Fruit fly (Drosophila melanogaster) whole organism, embryonic: ENCODE data around the gene tub.

Experiments
- Aef1 ChIP-seq: fragments of 200-800 bp; sonication (Bioruptor generic); IDR thresholded peaks from 3 replicates; pipeline ENCODE4 v1.3.6; 2022; ENCODE audit warnings: missing biosample characterization, missing genetic modification characterization
- CG10147 ChIP-seq: fragments of 200-800 bp; sonication (Bioruptor generic); optimal IDR thresholded peaks from 2 replicates; lab custom pipeline; 2019; ENCODE audit warnings: missing biosample characterization, mild to moderate bottlenecking, missing genetic modification characterization, moderate library complexity
- CG10209 ChIP-seq: fragments of 200-800 bp; sonication (Bioruptor generic); optimal IDR thresholded peaks from 3 replicates; lab custom pipeline; 2017; ENCODE audit warnings: missing biosample characterization, mild to moderate bottlenecking, missing genetic modification characterization, missing genetic modification reagents
- CG1024 ChIP-seq: fragments of 200-800 bp; sonication (Bioruptor generic); IDR thresholded peaks from 2 replicates; pipeline ENCODE4 v1.3.6; 2022; ENCODE audit warnings: missing biosample characterization, missing genetic modification characterization
- CG10462 ChIP-seq: fragments of 200-800 bp; sonication (Bioruptor generic); optimal IDR thresholded peaks from 2 replicates; lab custom pipeline; 2016; ENCODE audit warnings: missing biosample characterization, missing genetic modification characterization
- CG10654 ChIP-seq: fragments of 200-800 bp; sonication (Bioruptor generic); optimal IDR thresholded peaks from 2 replicates; lab custom pipeline; 2016; ENCODE audit warnings: missing biosample characterization, missing genetic modification characterization
- CG11723 ChIP-seq: fragments of 200-800 bp; sonication (Bioruptor generic); optimal IDR thresholded peaks from 2 replicates; lab custom pipeline; 2017; ENCODE audit warnings: missing biosample characterization, mild to moderate bottlenecking, missing genetic modification characterization
- CG13775 ChIP-seq: fragments of 200-800 bp; sonication (Bioruptor generic); optimal IDR thresholded peaks from 3 replicates; lab custom pipeline; 2017; ENCODE audit warnings: missing biosample characterization, mild to moderate bottlenecking, missing genetic modification characterization
- CG15269 ChIP-seq: fragments of 200-800 bp; sonication (Bioruptor generic); optimal IDR thresholded peaks from 2 replicates; lab custom pipeline; 2018; ENCODE audit warnings: missing biosample characterization, mild to moderate bottlenecking, missing genetic modification characterization, moderate library complexity
- CG1603 ChIP-seq: fragments of 200-800 bp; sonication (Bioruptor generic); optimal IDR thresholded peaks from 2 replicates; lab custom pipeline; 2019; ENCODE audit warnings: missing biosample characterization, mild to moderate bottlenecking, missing genetic modification characterization, moderate library complexity
- CG16813 ChIP-seq: fragments of 200-800 bp; sonication (Bioruptor generic); IDR thresholded peaks from 3 replicates; pipeline ENCODE4 v1.3.6; 2022; ENCODE audit warnings: missing biosample characterization, missing genetic modification characterization; ENCODE audit not compliant: partially characterized antibody
- CG17328 ChIP-seq: fragments of 200-800 bp; sonication (Bioruptor generic); IDR thresholded peaks from 2 replicates; pipeline ENCODE4 v1.3.6; 2022; ENCODE audit warnings: missing biosample characterization, missing genetic modification characterization
- CG2120 ChIP-seq: fragments of 200-800 bp; sonication (Bioruptor generic); optimal IDR thresholded peaks from 3 replicates; lab custom pipeline; 2016; ENCODE audit warnings: missing biosample characterization, missing genetic modification characterization
- CG34376 ChIP-seq: fragments of 200-800 bp; sonication (Bioruptor generic); optimal IDR thresholded peaks from 2 replicates; lab custom pipeline; 2018; ENCODE audit warnings: missing biosample characterization, mild to moderate bottlenecking, missing genetic modification characterization
- CG34422 ChIP-seq: fragments of 200-800 bp; sonication (Bioruptor generic); IDR thresholded peaks from 3 replicates; pipeline ENCODE4 v1.3.6; 2022; ENCODE audit warnings: missing biosample characterization, missing genetic modification characterization
- CG4730 ChIP-seq: fragments of 200-800 bp; sonication (Bioruptor generic); IDR thresholded peaks from 2 replicates; pipeline ENCODE4 v1.3.6; 2022; ENCODE audit warnings: missing biosample characterization, missing genetic modification characterization
- CG6689 ChIP-seq: fragments of 200-800 bp; sonication (Bioruptor generic); IDR thresholded peaks from 2 replicates; pipeline ENCODE4 v1.3.6; 2022; ENCODE audit warnings: missing biosample characterization, missing genetic modification characterization
- E2f2 ChIP-seq: fragments of 200-800 bp; sonication (Bioruptor generic); IDR thresholded peaks from 2 replicates; pipeline ENCODE4 v1.3.6; 2022; ENCODE audit warnings: missing biosample characterization, missing genetic modification characterization
- ERR ChIP-seq: fragments of 200-800 bp; sonication (Bioruptor generic); optimal IDR thresholded peaks from 2 replicates; lab custom pipeline; 2016; ENCODE audit warnings: missing biosample characterization, missing genetic modification characterization
- HLH4C ChIP-seq: fragments of 200-800 bp; sonication (Bioruptor generic); IDR thresholded peaks from 3 replicates; pipeline ENCODE4 v1.3.6; 2022; ENCODE audit warnings: missing biosample characterization, missing genetic modification characterization; ENCODE audit not compliant: partially characterized antibody
- Hr78 ChIP-seq, 2 experiments: fragments of 200-800 bp in 1 of 2; fragments of >200 bp in 1 of 2; sonication (Bioruptor generic) in 1 of 2; optimal IDR thresholded peaks; 2 replicates each; lab custom pipeline; 2017 to 2019; ENCODE audit warnings: missing biosample characterization in 2 of 2, missing genetic modification characterization in 2 of 2, mild to moderate bottlenecking in 1 of 2, moderate library complexity in 1 of 2
- Hsf ChIP-seq: fragments of 200-800 bp; sonication (Bioruptor generic); optimal IDR thresholded peaks from 3 replicates; lab custom pipeline; 2016; ENCODE audit warnings: missing biosample characterization, missing genetic modification characterization
- Opbp ChIP-seq: fragments of 200-800 bp; sonication (Bioruptor generic); IDR thresholded peaks from 3 replicates; pipeline ENCODE4 v1.3.6; 2022; ENCODE audit warnings: missing biosample characterization, missing genetic modification characterization; ENCODE audit not compliant: partially characterized antibody
- Pdp1 ChIP-seq, 2 experiments: fragments of 200-800 bp; sonication (Bioruptor generic); optimal IDR thresholded peaks; 3 replicates each; lab custom pipeline; 2016; ENCODE audit warnings: missing biosample characterization in 2 of 2, missing genetic modification characterization in 2 of 2, mild to moderate bottlenecking in 1 of 2, moderate library complexity in 1 of 2
- Rx ChIP-seq: fragments of 200-800 bp; sonication (Bioruptor generic); IDR thresholded peaks from 2 replicates; pipeline ENCODE4 v1.3.6; 2022; ENCODE audit warnings: missing biosample characterization, missing genetic modification characterization
- Vsx1 ChIP-seq: fragments of 200-800 bp; sonication (Bioruptor generic); optimal IDR thresholded peaks from 2 replicates; lab custom pipeline; 2017; ENCODE audit warnings: missing biosample characterization, mild to moderate bottlenecking, missing genetic modification characterization, missing genetic modification reagents
- ab ChIP-seq: fragments of 200-800 bp; sonication (Bioruptor generic); optimal IDR thresholded peaks from 2 replicates; lab custom pipeline; 2016; ENCODE audit warnings: missing biosample characterization, missing genetic modification characterization
- abd-A ChIP-seq: fragments of 200-800 bp; sonication (Bioruptor generic); optimal IDR thresholded peaks from 3 replicates; lab custom pipeline; 2019; ENCODE audit warnings: missing biosample characterization, mild to moderate bottlenecking, missing genetic modification characterization, moderate library complexity
- ato ChIP-seq: fragments of 200-800 bp; sonication (Bioruptor generic); IDR thresholded peaks from 2 replicates; pipeline ENCODE4 v1.3.6; 2022; ENCODE audit warnings: missing biosample characterization, missing genetic modification characterization; ENCODE audit not compliant: partially characterized antibody
- az2 ChIP-seq: fragments of 200-800 bp; sonication (Bioruptor generic); optimal IDR thresholded peaks from 3 replicates; lab custom pipeline; 2016; ENCODE audit warnings: missing biosample characterization, missing genetic modification characterization
- br ChIP-seq: fragments of >200 bp; optimal IDR thresholded peaks from 2 replicates; lab custom pipeline; 2017
- disco-r ChIP-seq: fragments of 200-800 bp; sonication (Bioruptor generic); optimal IDR thresholded peaks from 2 replicates; lab custom pipeline; 2016; ENCODE audit warnings: missing biosample characterization, missing genetic modification characterization
- dmrt99B ChIP-seq: fragments of 200-800 bp; sonication (Bioruptor generic); optimal IDR thresholded peaks from 2 replicates; lab custom pipeline; 2018; ENCODE audit warnings: missing biosample characterization, mild to moderate bottlenecking, missing genetic modification characterization, moderate library complexity
- hb ChIP-seq: fragments of 200-800 bp; sonication (Bioruptor generic); IDR thresholded peaks from 3 replicates; pipeline ENCODE4 v1.3.6; 2022; ENCODE audit warnings: missing biosample characterization, missing genetic modification characterization; ENCODE audit not compliant: partially characterized antibody
- hkb ChIP-seq, 2 experiments: fragments of 200-800 bp in 1 of 2; fragments of >200 bp in 1 of 2; sonication (Bioruptor generic) in 1 of 2; IDR thresholded peaks in 1 of 2; optimal IDR thresholded peaks in 1 of 2; 2 replicates each; pipeline versions ENCODE4 v1.3.6 to Lab custom; 2017 to 2022; ENCODE audit warnings: missing biosample characterization in 1 of 2, missing genetic modification characterization in 1 of 2
- hth ChIP-seq: fragments of >200 bp; optimal IDR thresholded peaks from 2 replicates; lab custom pipeline; 2017; ENCODE audit warnings: inconsistent platforms
- kay ChIP-seq: fragments of 200-800 bp; sonication (Bioruptor generic); optimal IDR thresholded peaks from 2 replicates; lab custom pipeline; 2016; ENCODE audit warnings: missing biosample characterization, missing genetic modification characterization
- ken ChIP-seq: fragments of 200-800 bp; sonication (Bioruptor generic); IDR thresholded peaks from 3 replicates; pipeline ENCODE4 v1.3.6; 2022; ENCODE audit warnings: missing biosample characterization, missing genetic modification characterization
- lmd ChIP-seq: fragments of 200-800 bp; sonication (Bioruptor generic); IDR thresholded peaks from 2 replicates; pipeline ENCODE4 v1.3.6; 2022; ENCODE audit warnings: missing biosample characterization, missing genetic modification characterization
- mld ChIP-seq: fragments of 200-800 bp; sonication (Bioruptor generic); IDR thresholded peaks from 3 replicates; pipeline ENCODE4 v1.3.6; 2022; ENCODE audit warnings: missing biosample characterization, missing genetic modification characterization; ENCODE audit not compliant: partially characterized antibody
- oc ChIP-seq: fragments of 200-800 bp; sonication (Bioruptor generic); optimal IDR thresholded peaks from 2 replicates; lab custom pipeline; 2018; ENCODE audit warnings: missing biosample characterization, mild to moderate bottlenecking, missing genetic modification characterization, moderate library complexity
- repo ChIP-seq: fragments of 200-800 bp; sonication (Bioruptor generic); optimal IDR thresholded peaks from 2 replicates; lab custom pipeline; 2016; ENCODE audit warnings: missing biosample characterization, missing genetic modification characterization
- rib ChIP-seq: fragments of 200-800 bp; sonication (Bioruptor generic); IDR thresholded peaks from 2 replicates; pipeline ENCODE4 v1.3.6; 2022; ENCODE audit warnings: missing biosample characterization, missing genetic modification characterization
- row ChIP-seq: fragments of 200-800 bp; sonication (Bioruptor generic); IDR thresholded peaks from 3 replicates; pipeline ENCODE4 v1.3.6; 2022; ENCODE audit warnings: missing biosample characterization, missing genetic modification characterization
- stc ChIP-seq: fragments of 200-800 bp; sonication (Bioruptor generic); IDR thresholded peaks from 2 replicates; pipeline ENCODE4 v1.3.6; 2022; ENCODE audit warnings: missing biosample characterization, missing genetic modification characterization
- vnd ChIP-seq: fragments of 200-800 bp; sonication (Bioruptor generic); IDR thresholded peaks from 3 replicates; pipeline ENCODE4 v1.3.6; 2022; ENCODE audit warnings: missing biosample characterization, missing genetic modification characterization; ENCODE audit not compliant: partially characterized antibody

Gene tub

dm6 chr3R:4401977-4402589, 14.5 kb downstream of the tub start, which contains the start of gene CG9853 (continued):
- TF ChIP-seq mld (peak; percentile 70; the same call in 1 of the 3 replicates), hth (lab: Kevin White, UChicago) (no peak), HLH4C (GFP tag; lab: Robert Waterston, UW) (peak; percentile 11), az2 (GFP tag; lab: Kevin White, UChicago) (no peak), CG6689 (GFP tag; lab: Robert Waterston, UW) (no peak), CG4730 (GFP tag; lab: Robert Waterston, UW) (no peak), ERR (GFP tag; lab: Kevin White, UChicago) (no peak), kay (GFP tag; lab: Kevin White, UChicago) (no peak), ato (GFP tag; lab: Robert Waterston, UW) (peak; percentile 55; the same call in 1 of the 2 replicates), Hsf (no peak), ken (GFP tag; lab: Robert Waterston, UW) (no peak), row (GFP tag; lab: Robert Waterston, UW) (no peak), br (lab: Kevin White, UChicago) (no peak), Opbp (GFP tag; lab: Robert Waterston, UW) (peak; percentile 37; the same call in 2 of the 3 replicates), Hr78 (GFP tag; optimal IDR thresholded peaks at IDR 0.05; lab: Kevin White, UChicago) (no peak), ab (GFP tag; lab: Kevin White, UChicago) (no peak), CG13775 (GFP tag; lab: Kevin White, UChicago) (no peak), hb (0 out of 3 replicates have a peak, but pooled peaks have one; percentile 6), CG2120 (GFP tag; lab: Kevin White, UChicago) (no peak), rib (GFP tag; lab: Robert Waterston, UW) (no peak), CG16813 (GFP tag; lab: Robert Waterston, UW) (peak; percentile 5), CG10654 (GFP tag; lab: Kevin White, UChicago) (no peak), CG10462 (GFP tag; lab: Kevin White, UChicago) (no peak)

- peak; percentile 80 for TF ChIP-seq row (GFP tag; lab: Robert Waterston, UW)
- peak; percentile 72 for TF ChIP-seq E2f2 (GFP tag; lab: Robert Waterston, UW)
- peak; percentile 52; the same call in 2 of the 3 replicates for TF ChIP-seq CG34422 (GFP tag; lab: Robert Waterston, UW)
- TF ChIP-seq oc (tag; lab: Kevin White, UChicago) = peak; percentile 2
- peak; percentile 48 for TF ChIP-seq CG2120 (GFP tag; lab: Kevin White, UChicago)
- TF ChIP-seq hkb (optimal IDR thresholded peaks at IDR 0.05; lab: Kevin White, UChicago) = no peak
- no peak for TF ChIP-seq hkb (GFP tag; IDR thresholded peaks at IDR 0.05; lab: Robert Waterston, UW)
- peak; percentile 27; the same call in 1 of the 2 replicates for TF ChIP-seq lmd (GFP tag; lab: Robert Waterston, UW)
- TF ChIP-seq CG34376 (GFP tag; lab: Kevin White, UChicago) = peak; percentile 34
- peak; percentile 28; the same call in 1 of the 2 replicates for TF ChIP-seq Rx (GFP tag; lab: Robert Waterston, UW)
- peak; percentile 59 for TF ChIP-seq CG1024 (GFP tag; lab: Robert Waterston, UW)
- no peak for TF ChIP-seq CG17328 (GFP tag; lab: Robert Waterston, UW)
- TF ChIP-seq Pdp1 (GFP tag; optimal IDR thresholded peaks at IDR 0.05; lab: Kevin White, UChicago) = peak in 1 of 2 experiments; percentile 95
- no peak for TF ChIP-seq CG10147 (GFP tag; lab: Kevin White, UChicago)
- TF ChIP-seq disco-r (GFP tag; lab: Kevin White, UChicago) = no peak
- no peak for TF ChIP-seq dmrt99B (tag; lab: Kevin White, UChicago)
- peak; percentile 65 for TF ChIP-seq CG11723 (GFP tag; lab: Kevin White, UChicago)
- peak; percentile 99 for TF ChIP-seq vnd (GFP tag; lab: Robert Waterston, UW)
- peak; percentile 81 for TF ChIP-seq CG1603
- peak; percentile 98 for TF ChIP-seq CG16813 (GFP tag; lab: Robert Waterston, UW)
- TF ChIP-seq abd-A (tag; lab: Kevin White, UChicago) = no peak
- peak; percentile 14 for TF ChIP-seq CG15269
- TF ChIP-seq Aef1 (GFP tag; lab: Robert Waterston, UW) = no peak
- TF ChIP-seq stc (GFP tag; lab: Robert Waterston, UW) = 0 out of 2 replicates have a peak, but pooled peaks have one; percentile 35
- TF ChIP-seq CG10209 (GFP tag; lab: Kevin White, UChicago) = no peak
- peak; percentile 34 for TF ChIP-seq Vsx1 (GFP tag; lab: Kevin White, UChicago)
- no peak for TF ChIP-seq repo
Observed at dm6 chr3R:4402884-4403705, 15.6 kb downstream of the tub start, which contains the start of gene lost. TSS of gene lost (plus strand) at chr3R:4403076.
